Worm (Caenorhabditis elegans) whole organism, L4 larva: ENCODE data around the gene F59B2.14.

Experiments
- lsy-2 ChIP-seq, 2 experiments: fragments of 150-350 bp in 1 of 2; sonication (generic microtip) in 1 of 2; optimal IDR thresholded peaks; 2 replicates each; lab custom pipeline; 2014 to 2017; ENCODE audit warnings: missing biosample characterization in 2 of 2, missing genetic modification characterization in 2 of 2
- mdt-29 ChIP-seq: fragments of 200-800 bp; sonication (Bioruptor generic); IDR thresholded peaks from 2 replicates; pipeline ENCODE4 v1.3.6; 2022; ENCODE audit warnings: missing genetic modification reagents, missing genetic modification characterization, missing compliant biosample characterization
- nhr-237 ChIP-seq: sonication (generic microtip); optimal IDR thresholded peaks from 2 replicates; lab custom pipeline; 2017; ENCODE audit warnings: missing biosample characterization, missing genetic modification characterization
- nhr-28 ChIP-seq: fragments of 150-350 bp; optimal IDR thresholded peaks from 2 replicates; lab custom pipeline; 2014; ENCODE audit warnings: missing biosample characterization, missing genetic modification characterization
- nhr-76 ChIP-seq: fragments of 150-350 bp; optimal IDR thresholded peaks from 2 replicates; lab custom pipeline; 2014; ENCODE audit warnings: missing biosample characterization, missing genetic modification characterization
- skn-1 ChIP-seq: fragments of 150-350 bp; optimal IDR thresholded peaks from 2 replicates; lab custom pipeline; 2014; ENCODE audit warnings: missing biosample characterization, missing genetic modification characterization

DNA sequence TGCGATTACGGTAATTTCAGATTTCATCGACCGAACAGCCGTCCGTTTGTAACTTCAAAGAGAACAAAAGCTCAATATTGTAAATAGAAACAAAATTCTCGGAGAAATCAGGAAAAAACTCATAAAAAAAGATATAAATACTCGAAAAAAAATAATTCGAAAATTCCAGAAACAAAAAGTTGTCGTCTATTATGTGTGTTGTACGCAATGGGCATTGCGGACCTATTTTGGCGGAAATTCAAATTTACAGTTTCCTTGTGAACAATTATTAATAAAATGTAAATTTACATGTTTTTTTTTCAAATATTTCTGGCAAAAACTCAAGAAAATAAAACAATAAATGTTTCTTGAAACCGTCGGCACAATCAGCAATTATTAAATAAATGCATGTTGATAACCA, 37.0 kb downstream of the F59B2.14 start:
- TF ChIP-seq nhr-28 (tag; lab: Kevin White, UChicago) (no peak), nhr-76 (tag; lab: Kevin White, UChicago) (no peak), lsy-2 (tag; optimal IDR thresholded peaks at IDR 0.05; lab: Kevin White, UChicago) (no peak), mdt-29 (GFP tag; lab: Robert Waterston, UW) (no peak), nhr-237 (tag; lab: Kevin White, UChicago) (no peak), skn-1 (tag; lab: Kevin White, UChicago) (no peak)
